Worm (Caenorhabditis elegans) whole organism, L4/young adult: Measurements from ENCODE around the gene E03H12.4.

Experiments
- W03F9.2 ChIP-seq: fragments of 150-350 bp; optimal IDR thresholded peaks from 2 replicates; lab custom pipeline; 2014; ENCODE audit warnings: missing biosample characterization, missing genetic modification characterization
- dao-5 ChIP-seq: sonication (generic microtip); optimal IDR thresholded peaks from 2 replicates; lab custom pipeline; 2016; ENCODE audit warnings: missing genotype, missing genetic modification characterization, moderate library complexity, missing compliant biosample characterization
- him-1 ChIP-seq: sonication (generic microtip); optimal IDR thresholded peaks from 2 replicates; lab custom pipeline; 2016; ENCODE audit warnings: missing genotype, missing genetic modification reagents, missing genetic modification characterization, missing compliant biosample characterization

- TF ChIP-seq him-1 (tag; lab: Kevin White, UChicago) (no peak), dao-5 (tag; lab: Kevin White, UChicago) (no peak), W03F9.2 (tag; lab: Kevin White, UChicago) (no peak)
These were observed 10.7 kb downstream of the E03H12.4 start for ce11 chrIV:4993128-4993527.
